Worm (Caenorhabditis elegans) whole organism, L3 larva: Measurements from ENCODE around the gene H37A05.4.

Experiments used
- ceh-82 ChIP-seq: fragments of 150-350 bp; optimal IDR thresholded peaks from 2 replicates; lab custom pipeline; 2014; ENCODE audit warnings: missing biosample characterization, missing genetic modification characterization
- elt-2 ChIP-seq: sonication (generic microtip); optimal IDR thresholded peaks from 2 replicates; lab custom pipeline; 2016; ENCODE audit warnings: missing genetic modification reagents, mild to moderate bottlenecking, missing genetic modification characterization, missing compliant biosample characterization

ce11 chrV:13653713-13654393, 4.3 kb upstream of the H37A05.4 start, which contains the start of gene lpin-1:
- TF ChIP-seq ceh-82 (tag; lab: Kevin White, UChicago) (no peak), elt-2 (tag; lab: Kevin White, UChicago) (peak; percentile 72)
